Fruit fly (Drosophila melanogaster) S2 (cell line): ENCODE data around the gene Awh.

ENCODE experiments used
- CG8478 ChIP-seq: fragments of >200 bp; optimal IDR thresholded peaks from 2 replicates; lab custom pipeline; 2018
- CTCF ChIP-seq, 2 experiments: fragments of >200 bp; optimal IDR thresholded peaks; 2 replicates each; lab custom pipeline; 2018

- TF ChIP-seq CTCF (optimal IDR thresholded peaks at IDR 0.05; lab: Kevin White, UChicago) (no peak), CG8478 (lab: Kevin White, UChicago) (no peak)
These were observed 56.0 kb downstream of the Awh start for dm6 chr3L:3901865-3902490.
